Fruit fly (Drosophila melanogaster) S2 (cell line): ENCODE results near the gene CG2278.

ENCODE experiments used
- CG8478 ChIP-seq: fragments of >200 bp; optimal IDR thresholded peaks from 2 replicates; lab custom pipeline; 2018
- CTCF ChIP-seq, 2 experiments: fragments of >200 bp; optimal IDR thresholded peaks; 2 replicates each; lab custom pipeline; 2018

Gene CG2278

dm6 chrX:8196157-8196526 lies 26.1 kb upstream of the CG2278 start:
- TF ChIP-seq CTCF (optimal IDR thresholded peaks at IDR 0.05; lab: Kevin White, UChicago) (no peak), CG8478 (lab: Kevin White, UChicago) (no peak)

dm6 chrX:8195449-8196156 lies 25.5 kb upstream of the CG2278 start:
- TF ChIP-seq CTCF (optimal IDR thresholded peaks at IDR 0.05; lab: Kevin White, UChicago) (no peak), CG8478 (lab: Kevin White, UChicago) (no peak)

dm6 chrX:8194559-8194958 lies 24.5 kb upstream of the CG2278 start:
- TF ChIP-seq CG8478 (lab: Kevin White, UChicago) (no peak), CTCF (optimal IDR thresholded peaks at IDR 0.05; lab: Kevin White, UChicago) (no peak)

dm6 chrX:8193017-8193556 lies 23.0 kb upstream of the CG2278 start:
- no peak for TF ChIP-seq CG8478 (lab: Kevin White, UChicago)
- no peak for TF ChIP-seq CTCF (optimal IDR thresholded peaks at IDR 0.05; lab: Kevin White, UChicago)

dm6 chrX:8192191-8192590 lies 22.1 kb upstream of the CG2278 start:
- TF ChIP-seq CG8478 (lab: Kevin White, UChicago) (no peak), CTCF (optimal IDR thresholded peaks at IDR 0.05; lab: Kevin White, UChicago) (peak in 1 of 2 experiments; percentile 12)

dm6 chrX:8179858-8180257 lies 9.8 kb upstream of the CG2278 start:
- no peak for TF ChIP-seq CG8478 (lab: Kevin White, UChicago)
- no peak for TF ChIP-seq CTCF (optimal IDR thresholded peaks at IDR 0.05; lab: Kevin White, UChicago)

- no peak for TF ChIP-seq CG8478 (lab: Kevin White, UChicago)
Observed at dm6 chrX:8178989-8179388, 8.9 kb upstream of the CG2278 start.

dm6 chrX:8178165-8178955 lies 8.3 kb upstream of the CG2278 start, which contains the start of gene sdt:
TSS of gene sdt (plus strand) at chrX:8178549.
- no peak for TF ChIP-seq CTCF (optimal IDR thresholded peaks at IDR 0.05; lab: Kevin White, UChicago)
- no peak for TF ChIP-seq CG8478 (lab: Kevin White, UChicago)

dm6 chrX:8177742-8178141 lies 7.7 kb upstream of the CG2278 start:
- no peak for TF ChIP-seq CG8478 (lab: Kevin White, UChicago)
- TF ChIP-seq CTCF (optimal IDR thresholded peaks at IDR 0.05; lab: Kevin White, UChicago): no peak

- TF ChIP-seq CG8478 (lab: Kevin White, UChicago) (no peak), CTCF (optimal IDR thresholded peaks at IDR 0.05; lab: Kevin White, UChicago) (no peak)
Observed at dm6 chrX:8177030-8177349, 6.9 kb upstream of the CG2278 start, which contains the start of gene slpr. TSS of gene slpr (minus strand) at chrX:8177185.

dm6 chrX:8176291-8177029 lies 6.4 kb upstream of the CG2278 start:
- no peak for TF ChIP-seq CTCF (optimal IDR thresholded peaks at IDR 0.05; lab: Kevin White, UChicago)
- TF ChIP-seq CG8478 (lab: Kevin White, UChicago): no peak

dm6 chrX:8165608-8166007 lies 4.5 kb downstream of the CG2278 start, which contains the start of gene Or7a:
TSS of gene Or7a (minus strand) at chrX:8165708.
- TF ChIP-seq CG8478 (lab: Kevin White, UChicago) (no peak), CTCF (optimal IDR thresholded peaks at IDR 0.05; lab: Kevin White, UChicago) (no peak)

- TF ChIP-seq CG8478 (lab: Kevin White, UChicago) (no peak), CTCF (optimal IDR thresholded peaks at IDR 0.05; lab: Kevin White, UChicago) (no peak)
Observed at dm6 chrX:8163452-8163851, 6.6 kb downstream of the CG2278 start.

- TF ChIP-seq CTCF (optimal IDR thresholded peaks at IDR 0.05; lab: Kevin White, UChicago) (no peak), CG8478 (lab: Kevin White, UChicago) (no peak)
Observed at dm6 chrX:8162692-8163091, 7.4 kb downstream of the CG2278 start, which contains the start of gene CG10761. TSS of gene CG10761 (minus strand) at chrX:8162792.
